Fruit fly (Drosophila melanogaster): ENCODE results near the gene CG10214.

dm6 chr3R:23721936-23722335 lies 45.4 kb downstream of the CG10214 start:
- TF ChIP-seq h (optimal IDR thresholded peaks at IDR 0.05) (no peak), ttk (optimal IDR thresholded peaks at IDR 0.05) (no peak), Sin3A (optimal IDR thresholded peaks at IDR 0.05) (no peak)

Measured in Kc167 (cell line).